Worm (Caenorhabditis elegans) whole organism, L1 larva: ENCODE results near the gene F20D1.22.

Experiments
- C04F5.9 ChIP-seq: sonication (generic microtip); optimal IDR thresholded peaks from 2 replicates; lab custom pipeline; 2016; ENCODE audit warnings: missing genetic modification characterization, missing compliant biosample characterization
- C34B4.2 ChIP-seq: sonication (generic microtip); optimal IDR thresholded peaks from 2 replicates; lab custom pipeline; 2017; ENCODE audit warnings: mild to moderate bottlenecking, missing genetic modification characterization, missing compliant biosample characterization
- F16B12.6 ChIP-seq: fragments of 150-350 bp; optimal IDR thresholded peaks from 2 replicates; lab custom pipeline; 2014; ENCODE audit warnings: missing biosample characterization, missing genetic modification characterization
- Y116A8C.19 ChIP-seq: sonication (generic microtip); optimal IDR thresholded peaks from 2 replicates; lab custom pipeline; 2016; ENCODE audit warnings: missing compliant biosample characterization, missing genetic modification characterization, borderline replicate concordance
- aly-2 ChIP-seq: fragments of 150-350 bp; optimal IDR thresholded peaks from 2 replicates; lab custom pipeline; 2014; ENCODE audit warnings: missing biosample characterization, missing genetic modification characterization
- blmp-1 ChIP-seq: fragments of 150-350 bp; optimal IDR thresholded peaks from 2 replicates; lab custom pipeline; 2014; ENCODE audit warnings: missing biosample characterization, missing genetic modification characterization
- ceh-63 ChIP-seq: fragments of 200-800 bp; sonication (Bioruptor generic); optimal IDR thresholded peaks from 2 replicates; lab custom pipeline; 2018; ENCODE audit warnings: mild to moderate bottlenecking, missing genetic modification characterization, missing compliant biosample characterization
- ceh-8 ChIP-seq: fragments of 200-800 bp; sonication (Bioruptor generic); optimal IDR thresholded peaks from 2 replicates; lab custom pipeline; 2018; ENCODE audit warnings: mild to moderate bottlenecking, missing genetic modification characterization, moderate library complexity, missing compliant biosample characterization
- ces-1 ChIP-seq: fragments of 150-350 bp; optimal IDR thresholded peaks from 2 replicates; lab custom pipeline; 2014; ENCODE audit warnings: missing biosample characterization, missing genetic modification reagents, missing genetic modification characterization
- efl-1 ChIP-seq, 4 experiments: fragments of 150-350 bp; optimal IDR thresholded peaks in 3 of 4; peaks in 1 of 4; 1 replicate in 1 of 4; 2 replicates in 3 of 4; lab custom pipeline; 2014; ENCODE audit warnings: missing biosample characterization in 2 of 4, missing genetic modification characterization in 2 of 4, missing genetic modification reagents in 2 of 4
- elt-2 ChIP-seq: sonication (generic microtip); optimal IDR thresholded peaks from 2 replicates; lab custom pipeline; 2016; ENCODE audit warnings: missing genetic modification characterization, mild to moderate bottlenecking, inconsistent platforms, missing compliant biosample characterization, missing genetic modification reagents
- elt-3 ChIP-seq, 6 experiments: fragments of 150-350 bp in 1 of 6; sonication (generic microtip); optimal IDR thresholded peaks; 2 replicates each; lab custom pipeline; 2017 to 2018; ENCODE audit warnings: missing biosample characterization in 6 of 6, missing genetic modification characterization in 6 of 6, inconsistent platforms in 1 of 6
- ets-5 ChIP-seq: fragments of 200-800 bp; sonication (Bioruptor generic); IDR thresholded peaks from 2 replicates; pipeline ENCODE4 v1.3.6; 2022; ENCODE audit warnings: missing genetic modification characterization, missing compliant biosample characterization
- fkh-10 ChIP-seq: sonication (generic microtip); optimal IDR thresholded peaks from 2 replicates; lab custom pipeline; 2017; ENCODE audit warnings: missing biosample characterization, missing genetic modification reagents, missing genetic modification characterization
- fos-1 ChIP-seq: fragments of 150-350 bp; optimal IDR thresholded peaks from 2 replicates; lab custom pipeline; 2014; ENCODE audit warnings: missing biosample characterization, missing genetic modification characterization
- hpl-2 ChIP-seq: fragments of 150-350 bp; optimal IDR thresholded peaks from 2 replicates; lab custom pipeline; 2014; ENCODE audit warnings: missing biosample characterization, missing genetic modification reagents, missing genetic modification characterization
- irx-1 ChIP-seq: sonication (generic microtip); optimal IDR thresholded peaks from 2 replicates; lab custom pipeline; 2016; ENCODE audit warnings: missing genetic modification characterization, missing compliant biosample characterization
- isw-1 ChIP-seq: fragments of 200-800 bp; sonication (Bioruptor generic); IDR thresholded peaks from 2 replicates; pipeline ENCODE4 v1.3.6; 2022; ENCODE audit warnings: missing genetic modification characterization, missing compliant biosample characterization
- jun-1 ChIP-seq: fragments of 150-350 bp; optimal IDR thresholded peaks from 2 replicates; lab custom pipeline; 2014; ENCODE audit warnings: missing biosample characterization, missing genetic modification reagents, missing genetic modification characterization
- lin-14 ChIP-seq: fragments of 200-800 bp; sonication (Bioruptor generic); optimal IDR thresholded peaks from 2 replicates; lab custom pipeline; 2018; ENCODE audit warnings: mild to moderate bottlenecking, missing genetic modification characterization, moderate library complexity, missing compliant biosample characterization
- lsy-2 ChIP-seq, 2 experiments: fragments of 150-350 bp; optimal IDR thresholded peaks; 2 replicates each; lab custom pipeline; 2014; ENCODE audit warnings: missing biosample characterization in 2 of 2, missing genetic modification characterization in 2 of 2
- mep-1 ChIP-seq: fragments of 150-350 bp; optimal IDR thresholded peaks from 2 replicates; lab custom pipeline; 2014; ENCODE audit warnings: missing biosample characterization, missing genetic modification characterization
- nhr-11 ChIP-seq: fragments of 150-350 bp; optimal IDR thresholded peaks from 2 replicates; lab custom pipeline; 2014; ENCODE audit warnings: missing biosample characterization, missing genetic modification characterization
- nhr-12 ChIP-seq: sonication (generic microtip); optimal IDR thresholded peaks from 2 replicates; lab custom pipeline; 2017; ENCODE audit warnings: missing biosample characterization, missing genetic modification characterization
- nhr-237 ChIP-seq: fragments of 150-350 bp; optimal IDR thresholded peaks from 2 replicates; lab custom pipeline; 2014; ENCODE audit warnings: missing biosample characterization, missing genetic modification characterization
- nhr-28 ChIP-seq: fragments of 150-350 bp; optimal IDR thresholded peaks from 2 replicates; lab custom pipeline; 2014; ENCODE audit warnings: missing biosample characterization, missing genetic modification characterization
- nhr-47 ChIP-seq: sonication (generic microtip); optimal IDR thresholded peaks from 2 replicates; lab custom pipeline; 2016; ENCODE audit warnings: mild to moderate bottlenecking, missing genetic modification characterization, moderate library complexity, missing compliant biosample characterization
- nhr-71 ChIP-seq: sonication (generic microtip); optimal IDR thresholded peaks from 2 replicates; lab custom pipeline; 2016; ENCODE audit warnings: mild to moderate bottlenecking, missing genetic modification characterization, moderate library complexity, missing compliant biosample characterization
- nhr-76 ChIP-seq: sonication (generic microtip); optimal IDR thresholded peaks from 2 replicates; lab custom pipeline; 2017; ENCODE audit warnings: missing biosample characterization, missing genetic modification characterization
- nhr-77 ChIP-seq: fragments of 150-350 bp; optimal IDR thresholded peaks from 2 replicates; lab custom pipeline; 2014; ENCODE audit warnings: missing biosample characterization, missing genetic modification characterization
- nhr-84 ChIP-seq: sonication (generic microtip); optimal IDR thresholded peaks from 2 replicates; lab custom pipeline; 2017; ENCODE audit warnings: missing biosample characterization, missing genetic modification characterization
- nhr-90 ChIP-seq: sonication (generic microtip); optimal IDR thresholded peaks from 2 replicates; lab custom pipeline; 2016; ENCODE audit warnings: mild to moderate bottlenecking, missing genetic modification characterization, missing compliant biosample characterization; ENCODE audit not compliant: poor library complexity
- pag-3 ChIP-seq: sonication (generic microtip); optimal IDR thresholded peaks from 2 replicates; lab custom pipeline; 2017; ENCODE audit warnings: missing genetic modification characterization, mild to moderate bottlenecking, missing compliant biosample characterization, antibody characterized with exemption, borderline replicate concordance; ENCODE audit not compliant: insufficient read depth
- pax-3 ChIP-seq: fragments of 200-800 bp; sonication (Bioruptor generic); optimal IDR thresholded peaks from 2 replicates; lab custom pipeline; 2018; ENCODE audit warnings: mild to moderate bottlenecking, missing genetic modification characterization, moderate library complexity, missing compliant biosample characterization
- pqm-1 ChIP-seq: sonication (generic microtip); optimal IDR thresholded peaks from 3 replicates; lab custom pipeline; 2017; ENCODE audit warnings: missing biosample characterization, missing genetic modification characterization
- rnt-1 ChIP-seq: sonication (generic microtip); optimal IDR thresholded peaks from 2 replicates; lab custom pipeline; 2016; ENCODE audit warnings: mild to moderate bottlenecking, missing genetic modification characterization, moderate library complexity, missing compliant biosample characterization
- skn-1 ChIP-seq: fragments of 150-350 bp; optimal IDR thresholded peaks from 2 replicates; lab custom pipeline; 2014; ENCODE audit warnings: missing biosample characterization, missing genetic modification characterization
- snu-23 ChIP-seq: sonication (generic microtip); optimal IDR thresholded peaks from 2 replicates; lab custom pipeline; 2016; ENCODE audit warnings: missing genetic modification characterization, missing compliant biosample characterization
- sptf-1 ChIP-seq: fragments of 150-350 bp; optimal IDR thresholded peaks from 2 replicates; lab custom pipeline; 2014; ENCODE audit warnings: missing biosample characterization, missing genetic modification characterization
- sup-37 ChIP-seq: fragments of 200-800 bp; sonication (Bioruptor generic); optimal IDR thresholded peaks from 2 replicates; lab custom pipeline; 2018; ENCODE audit warnings: mild to moderate bottlenecking, missing genetic modification characterization, missing compliant biosample characterization
- tbx-2 ChIP-seq: sonication (generic microtip); optimal IDR thresholded peaks from 2 replicates; lab custom pipeline; 2016; ENCODE audit warnings: missing genetic modification characterization, missing compliant biosample characterization
- tlp-1 ChIP-seq: fragments of 150-350 bp; optimal IDR thresholded peaks from 2 replicates; lab custom pipeline; 2014; ENCODE audit warnings: missing biosample characterization, missing genetic modification characterization
- unc-130 ChIP-seq: fragments of 150-350 bp; optimal IDR thresholded peaks from 2 replicates; lab custom pipeline; 2017; ENCODE audit warnings: missing biosample characterization, missing genetic modification characterization, inconsistent platforms
- unc-62 ChIP-seq: fragments of 150-350 bp; optimal IDR thresholded peaks from 2 replicates; lab custom pipeline; 2014; ENCODE audit warnings: missing biosample characterization, missing genetic modification reagents, missing genetic modification characterization
- unc-86 ChIP-seq: sonication (generic microtip); optimal IDR thresholded peaks from 2 replicates; lab custom pipeline; 2016; ENCODE audit warnings: missing genetic modification characterization, missing compliant biosample characterization
- vab-15 ChIP-seq: sonication (generic microtip); optimal IDR thresholded peaks from 2 replicates; lab custom pipeline; 2017; ENCODE audit warnings: missing genotype, mild to moderate bottlenecking, missing genetic modification characterization, missing compliant biosample characterization
- xbp-1 ChIP-seq: sonication (generic microtip); optimal IDR thresholded peaks from 2 replicates; lab custom pipeline; 2016; ENCODE audit warnings: missing genetic modification characterization, missing compliant biosample characterization
- ztf-11 ChIP-seq, 2 experiments: sonication (generic microtip); optimal IDR thresholded peaks; 2 replicates each; lab custom pipeline; 2016 to 2017; ENCODE audit warnings: missing genetic modification characterization in 2 of 2, missing biosample characterization in 1 of 2, missing compliant biosample characterization in 1 of 2

The F20D1.22 gene

DNA sequence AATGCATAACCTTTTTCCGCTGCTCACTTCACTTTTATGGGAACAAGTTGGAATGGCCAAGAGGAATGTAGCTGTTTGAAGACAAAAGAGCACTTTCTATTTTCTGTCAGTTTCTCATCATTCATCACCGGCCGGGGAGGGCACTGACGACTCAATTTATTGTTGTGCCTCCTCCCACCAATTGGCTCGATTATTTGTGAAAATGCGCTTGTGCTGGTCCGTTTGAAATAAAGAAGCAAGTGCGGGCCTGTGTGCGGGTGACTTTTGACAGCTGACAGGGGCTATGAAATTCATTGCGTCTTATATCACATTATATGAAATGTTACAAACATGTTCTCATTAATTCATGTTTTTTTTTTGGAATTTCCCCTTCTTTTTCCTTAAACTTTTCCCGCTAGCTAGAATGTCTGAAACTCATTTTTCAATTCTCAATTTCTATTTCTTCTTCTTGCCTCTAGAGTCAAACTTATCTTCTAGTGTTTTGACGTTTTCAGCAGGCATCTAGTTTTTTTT is 47.4 kb downstream of the F20D1.22 start:
- no peak for TF ChIP-seq isw-1
- TF ChIP-seq nhr-47 (tag; lab: Kevin White, UChicago), result no peak
- no peak for TF ChIP-seq nhr-237 (tag; lab: Kevin White, UChicago)
- no peak for TF ChIP-seq C04F5.9 (tag; lab: Kevin White, UChicago)
- no peak for TF ChIP-seq xbp-1 (tag; lab: Kevin White, UChicago)
- peak; percentile 37 for TF ChIP-seq unc-130 (tag; lab: Kevin White, UChicago)
- no peak for TF ChIP-seq skn-1
- no peak for TF ChIP-seq mep-1 (tag; lab: Kevin White, UChicago)
- no peak for TF ChIP-seq elt-3 (tag; optimal IDR thresholded peaks at IDR 0.05; lab: Kevin White, UChicago)
- TF ChIP-seq elt-2 (tag; lab: Kevin White, UChicago), result no peak
- TF ChIP-seq fos-1 (tag; lab: Kevin White, UChicago), result no peak
- TF ChIP-seq jun-1 (tag; lab: Kevin White, UChicago), result no peak
- TF ChIP-seq tbx-2 (tag; lab: Kevin White, UChicago), result no peak
- no peak for TF ChIP-seq ces-1 (GFP tag; lab: Kevin White, UChicago)
- no peak for TF ChIP-seq ztf-11 (tag; optimal IDR thresholded peaks at IDR 0.05; lab: Kevin White, UChicago)
- no peak for TF ChIP-seq irx-1
- no peak for TF ChIP-seq vab-15 (tag; lab: Kevin White, UChicago)
- TF ChIP-seq pag-3 (tag; lab: Kevin White, UChicago), result no peak
- TF ChIP-seq ets-5, result no peak
- TF ChIP-seq ceh-63 (GFP tag; lab: Kevin White, UChicago), result no peak
- TF ChIP-seq ceh-8, result no peak
- no peak for TF ChIP-seq nhr-12 (tag; lab: Kevin White, UChicago)
- TF ChIP-seq tlp-1 (tag; lab: Kevin White, UChicago), result no peak
- TF ChIP-seq blmp-1 (tag; lab: Kevin White, UChicago), result no peak
- no peak for TF ChIP-seq pqm-1
- TF ChIP-seq nhr-71, result peak; percentile 52
- TF ChIP-seq nhr-28 (tag; lab: Kevin White, UChicago), result no peak
- no peak for TF ChIP-seq unc-62 (GFP tag; lab: Kevin White, UChicago)
- TF ChIP-seq sptf-1 (tag; lab: Kevin White, UChicago), result no peak
- no peak for TF ChIP-seq sup-37 (GFP tag; lab: Kevin White, UChicago)
- no peak for TF ChIP-seq C34B4.2 (tag; lab: Kevin White, UChicago)
- TF ChIP-seq nhr-84, result no peak
- no peak for TF ChIP-seq unc-86 (tag; lab: Kevin White, UChicago)
- TF ChIP-seq nhr-11, result no peak
- TF ChIP-seq aly-2 (tag; lab: Kevin White, UChicago), result no peak
- TF ChIP-seq nhr-90 (tag; lab: Kevin White, UChicago), result no peak
- TF ChIP-seq nhr-76, result no peak
- no peak for TF ChIP-seq nhr-77 (tag; lab: Kevin White, UChicago)
- peak; percentile 68 for TF ChIP-seq lin-14 (GFP tag; lab: Kevin White, UChicago)
- no peak for TF ChIP-seq pax-3 (tag; lab: Kevin White, UChicago)
- no peak for TF ChIP-seq fkh-10 (GFP tag; lab: Kevin White, UChicago)
- TF ChIP-seq F16B12.6 (tag; lab: Kevin White, UChicago), result no peak
- peak; percentile 63 for TF ChIP-seq rnt-1 (tag; lab: Kevin White, UChicago)
- no peak for TF ChIP-seq efl-1 (optimal IDR thresholded peaks at IDR 0.05; lab: Kevin White, UChicago)
- no peak for TF ChIP-seq efl-1 (GFP tag; optimal IDR thresholded peaks at IDR 0.05 in 1 of 2; lab: Kevin White, UChicago)
- peak; percentile 9 for TF ChIP-seq snu-23 (GFP tag; lab: Kevin White, UChicago)
- TF ChIP-seq lsy-2 (tag; optimal IDR thresholded peaks at IDR 0.05; lab: Kevin White, UChicago), result peak in 1 of 2 experiments; percentile 17
- no peak for TF ChIP-seq hpl-2 (GFP tag; lab: Kevin White, UChicago)
- no peak for TF ChIP-seq Y116A8C.19 (tag; lab: Kevin White, UChicago)
